Worm (Caenorhabditis elegans) whole organism, L2 larva: ENCODE measurements around the gene F55G7.3.

Source experiments
- ama-1 ChIP-seq: fragments of 150-350 bp; optimal IDR thresholded peaks from 2 replicates; lab custom pipeline; 2018; ENCODE audit warnings: inconsistent platforms
- ceh-82 ChIP-seq: fragments of 150-350 bp; optimal IDR thresholded peaks from 2 replicates; lab custom pipeline; 2014; ENCODE audit warnings: missing biosample characterization, missing genetic modification characterization
- nhr-12 ChIP-seq: fragments of 150-350 bp; optimal IDR thresholded peaks from 2 replicates; lab custom pipeline; 2014; ENCODE audit warnings: missing biosample characterization, missing genetic modification characterization
- sem-4 ChIP-seq: fragments of 150-350 bp; optimal IDR thresholded peaks from 2 replicates; lab custom pipeline; 2014; ENCODE audit warnings: missing biosample characterization, missing genetic modification reagents, missing genetic modification characterization
- zag-1 ChIP-seq: fragments of 150-350 bp; optimal IDR thresholded peaks from 2 replicates; lab custom pipeline; 2014; ENCODE audit warnings: missing biosample characterization, missing genetic modification characterization

DNA sequence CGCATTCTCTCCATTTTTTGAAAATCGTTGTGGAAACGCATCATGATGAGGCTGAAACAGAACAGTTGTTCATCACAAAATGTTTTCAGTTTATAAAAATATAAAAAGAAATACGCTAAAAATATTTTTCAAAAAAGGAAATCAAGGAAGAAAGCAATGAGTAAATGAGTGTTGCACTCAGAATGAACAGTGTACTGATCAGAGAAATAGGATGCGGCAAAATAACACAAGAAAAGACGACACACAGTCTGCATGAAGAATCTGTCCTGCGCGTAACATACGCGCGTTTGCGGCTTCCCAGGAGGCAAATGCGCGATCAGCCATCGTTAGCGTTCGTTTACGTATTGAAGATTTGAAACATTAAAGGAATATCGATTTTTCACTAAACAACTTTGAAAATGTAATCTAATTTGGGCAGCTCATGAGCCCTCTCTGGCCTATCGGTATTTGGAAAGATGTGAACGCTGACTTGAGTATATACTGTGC is 41.8 kb upstream of the F55G7.3 start, which contains the start of gene C49F5.3:
- no peak for TF ChIP-seq ceh-82 (tag; lab: Kevin White, UChicago)
- TF ChIP-seq ama-1 = no peak
- no peak for TF ChIP-seq nhr-12
- no peak for TF ChIP-seq sem-4
- TF ChIP-seq zag-1 (tag; lab: Kevin White, UChicago) = no peak
